Fruit fly (Drosophila melanogaster): ENCODE data around the gene Rsf1.

Rsf1 gene

DNA sequence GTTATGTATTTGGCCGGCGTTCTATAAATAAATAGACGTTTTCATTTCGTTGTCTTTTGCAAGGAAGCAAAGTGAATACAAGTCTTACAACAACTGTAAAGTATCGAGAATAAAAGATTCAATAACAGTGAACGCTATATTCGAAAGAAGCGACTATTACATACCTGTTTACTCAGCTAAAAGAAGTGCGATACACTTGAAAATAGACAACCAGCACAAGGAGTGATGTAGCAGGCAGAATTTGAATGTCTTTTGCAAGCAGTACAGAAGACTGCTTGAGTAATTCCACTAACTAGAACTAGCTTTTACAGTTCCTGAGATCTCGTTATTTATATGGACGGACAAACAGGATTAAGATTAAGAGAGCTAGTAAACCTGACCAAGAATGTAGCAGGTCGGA is 35.0 kb upstream of the Rsf1 start (continued):
- TF ChIP-seq cato (GFP tag; optimal IDR thresholded peaks at IDR 0.05; ENCODE audit: borderline replicate concordance) (no peak), MBD-R2 (GFP tag; IDR thresholded peaks at IDR 0.05) (peak; percentile 85), CG8924 (tag; optimal IDR thresholded peaks at IDR 0.05) (peak; percentile 0), Dek (tag; optimal IDR thresholded peaks at IDR 0.05) (no peak), crc (GFP tag; optimal IDR thresholded peaks at IDR 0.05) (no peak), Bdp1 (GFP tag; optimal IDR thresholded peaks at IDR 0.05) (no peak), abd-A (tag; optimal IDR thresholded peaks at IDR 0.05) (no peak), HmgZ (tag; optimal IDR thresholded peaks at IDR 0.05) (peak; percentile 67), pan (optimal IDR thresholded peaks at IDR 0.05) (no peak), pan (GFP tag; optimal IDR thresholded peaks at IDR 0.05 in 1 of 2, IDR thresholded peaks at IDR 0.05 in 1 of 2) (no peak), CG8765 (GFP tag; IDR thresholded peaks at IDR 0.05) (no peak), CTCF (GFP tag; optimal IDR thresholded peaks at IDR 0.05) (peak; percentile 20), CG31388 (GFP tag; optimal IDR thresholded peaks at IDR 0.05) (no peak), Fer3 (tag; optimal IDR thresholded peaks at IDR 0.05) (no peak), maf-S (GFP tag; optimal IDR thresholded peaks at IDR 0.05) (no peak), CG5953 (GFP tag; IDR thresholded peaks at IDR 0.05) (no peak), CG10209 (GFP tag; optimal IDR thresholded peaks at IDR 0.05) (no peak), sug (tag; optimal IDR thresholded peaks at IDR 0.05) (peak; percentile 42), Ada2b (GFP tag; IDR thresholded peaks at IDR 0.05) (no peak), jigr1 (GFP tag; IDR thresholded peaks at IDR 0.05) (no peak), CG12659 (GFP tag; optimal IDR thresholded peaks at IDR 0.05) (peak; percentile 74), CG18011 (GFP tag; optimal IDR thresholded peaks at IDR 0.05) (peak; percentile 97), br (optimal IDR thresholded peaks at IDR 0.05) (no peak), Nf-YC (tag; optimal IDR thresholded peaks at IDR 0.05) (peak; percentile 71), CG3163 (GFP tag; optimal IDR thresholded peaks at IDR 0.05) (peak; percentile 3), CG9437 (GFP tag; optimal IDR thresholded peaks at IDR 0.05) (peak; percentile 54), CG14710 (tag; optimal IDR thresholded peaks at IDR 0.05) (peak; percentile 22), nmo (GFP tag; optimal IDR thresholded peaks at IDR 0.05) (peak; percentile 40), CG17912 (GFP tag; optimal IDR thresholded peaks at IDR 0.05) (peak; percentile 61), CG34224 (GFP tag; IDR thresholded peaks at IDR 0.05; ENCODE audit: partially characterized antibody) (peak; percentile 57; the same call in 1 of the 3 replicates), aop (GFP tag; IDR thresholded peaks at IDR 0.05) (no peak), Bteb2 (GFP tag; optimal IDR thresholded peaks at IDR 0.05) (no peak), fru (optimal IDR thresholded peaks at IDR 0.05) (no peak), Dref (GFP tag; IDR thresholded peaks at IDR 0.05) (peak; percentile 37; the same call in 1 of the 2 replicates), Xbp1 (GFP tag; optimal IDR thresholded peaks at IDR 0.05) (peak; percentile 1)

DNA sequence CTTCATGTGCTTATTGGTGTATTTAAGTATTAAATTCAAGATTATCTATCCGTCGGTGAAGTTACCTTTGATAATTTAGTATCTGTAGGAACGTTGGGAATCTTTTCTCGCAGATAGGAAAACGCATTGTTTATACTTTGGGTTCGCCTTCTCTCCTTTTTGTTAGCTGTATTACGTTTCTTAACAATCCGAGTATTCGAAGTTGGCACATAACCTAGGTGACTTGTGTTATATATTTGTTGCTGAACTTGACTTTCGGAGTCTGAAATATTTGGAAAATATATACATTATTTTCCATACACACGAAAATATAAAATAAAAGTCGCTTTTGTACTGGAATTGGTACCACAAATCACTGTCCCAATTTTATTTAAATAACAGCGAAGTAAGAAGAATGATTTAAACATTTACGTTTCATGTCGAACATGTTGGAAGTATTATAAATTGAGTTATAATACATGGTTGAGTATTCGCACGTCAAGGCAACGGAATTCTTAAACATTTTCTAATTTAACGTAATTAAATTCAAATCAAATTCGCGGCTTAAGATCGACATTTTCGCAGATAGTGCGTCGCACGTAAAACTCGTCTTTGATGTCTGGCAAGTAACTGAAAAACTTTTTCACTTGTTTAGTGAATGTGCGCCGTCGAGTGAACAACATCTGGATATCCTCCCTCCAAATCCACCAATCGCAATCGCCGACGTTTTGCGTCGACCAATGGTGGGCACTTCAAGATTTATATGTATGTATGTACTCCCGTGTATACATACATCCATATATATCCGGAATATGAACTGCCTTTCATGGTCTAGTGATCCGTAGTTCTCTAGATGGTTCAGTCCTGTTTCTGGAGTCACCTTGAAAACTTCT is 31.7 kb upstream of the Rsf1 start, which contains the start of gene Hand:
TSS of gene Hand (minus strand) at position 588 of the 872 bp plus-strand sequence.
- TF ChIP-seq jigr1 (GFP tag; IDR thresholded peaks at IDR 0.05) (no peak), sug (tag; optimal IDR thresholded peaks at IDR 0.05) (no peak), Nf-YC (tag; optimal IDR thresholded peaks at IDR 0.05) (peak; percentile 96), CG1792 (GFP tag; optimal IDR thresholded peaks at IDR 0.05) (no peak), shn (GFP tag; optimal IDR thresholded peaks at IDR 0.05) (no peak), CG9817 (tag; optimal IDR thresholded peaks at IDR 0.05) (no peak), dm (GFP tag; optimal IDR thresholded peaks at IDR 0.05) (no peak), az2 (GFP tag; optimal IDR thresholded peaks at IDR 0.05) (no peak), emc (GFP tag; optimal IDR thresholded peaks at IDR 0.05) (no peak), CG7928 (GFP tag; optimal IDR thresholded peaks at IDR 0.05) (no peak), CG1603 (tag; optimal IDR thresholded peaks at IDR 0.05) (no peak), Awh (GFP tag; IDR thresholded peaks at IDR 0.05) (no peak), CG14667 (GFP tag; IDR thresholded peaks at IDR 0.05) (no peak), vfl (GFP tag; optimal IDR thresholded peaks at IDR 0.05) (no peak), Blimp-1 (GFP tag; optimal IDR thresholded peaks at IDR 0.05) (no peak), NfI (GFP tag; optimal IDR thresholded peaks at IDR 0.05) (no peak), CG10565 (GFP tag; optimal IDR thresholded peaks at IDR 0.05) (no peak), CG2199 (GFP tag; IDR thresholded peaks at IDR 0.05) (0 out of 3 replicates have a peak, but pooled peaks have one; percentile 51), Bteb2 (GFP tag; optimal IDR thresholded peaks at IDR 0.05) (no peak), CG7839 (tag; optimal IDR thresholded peaks at IDR 0.05) (no peak), Jarid2 (GFP tag; optimal IDR thresholded peaks at IDR 0.05) (peak; percentile 17)

All from whole organism, embryonic.